Worm (Caenorhabditis elegans) whole organism, L4 larva: ENCODE data around the gene nhr-146.
A peak's percentile ranks its signal among the peaks of the same experiment; 100 is the strongest.

ENCODE experiments used
- D1046.2 ChIP-seq: fragments of 200-800 bp; sonication (Bioruptor generic); IDR thresholded peaks from 2 replicates; pipeline ENCODE4 v1.3.6; 2022; ENCODE audit warnings: missing genetic modification characterization, missing compliant biosample characterization
- F37D6.2 ChIP-seq: sonication (generic microtip); optimal IDR thresholded peaks from 2 replicates; lab custom pipeline; 2016; ENCODE audit warnings: mild to moderate bottlenecking, missing genetic modification characterization, missing compliant biosample characterization
- T26A8.4 ChIP-seq: fragments of 200-800 bp; sonication (Bioruptor generic); IDR thresholded peaks from 2 replicates; pipeline ENCODE4 v1.3.6; 2022; ENCODE audit warnings: missing genetic modification characterization, missing compliant biosample characterization
- Y5F2A.4 ChIP-seq: fragments of 200-800 bp; sonication (Bioruptor generic); optimal IDR thresholded peaks from 2 replicates; lab custom pipeline; 2018; ENCODE audit warnings: mild to moderate bottlenecking, missing genetic modification characterization, missing compliant biosample characterization
- aha-1 ChIP-seq: fragments of 150-350 bp; peaks from one replicate; lab custom pipeline; 2014; ENCODE audit warnings: missing biosample characterization, missing genetic modification characterization
- attf-4 ChIP-seq: sonication (generic microtip); optimal IDR thresholded peaks from 3 replicates; lab custom pipeline; 2017; ENCODE audit warnings: missing biosample characterization, missing genetic modification characterization
- ceh-28 ChIP-seq: fragments of 150-350 bp; optimal IDR thresholded peaks from 2 replicates; lab custom pipeline; 2014; ENCODE audit warnings: missing biosample characterization, missing genetic modification reagents, missing genetic modification characterization
- ctbp-1 ChIP-seq: fragments of 200-800 bp; sonication (Bioruptor generic); IDR thresholded peaks from 2 replicates; pipeline ENCODE4 v1.3.6; 2022; ENCODE audit warnings: missing genetic modification reagents, missing genetic modification characterization, missing compliant biosample characterization
- daf-12 ChIP-seq: fragments of 150-350 bp; optimal IDR thresholded peaks from 2 replicates; lab custom pipeline; 2014; ENCODE audit warnings: missing biosample characterization, missing genetic modification reagents, missing genetic modification characterization
- daf-16 ChIP-seq, 3 experiments: sonication (generic microtip); optimal IDR thresholded peaks; 2 replicates each; lab custom pipeline; 2016 to 2017; ENCODE audit warnings: missing genetic modification characterization in 3 of 3, missing genetic modification reagents in 3 of 3, mild to moderate bottlenecking in 2 of 3, missing compliant biosample characterization in 2 of 3, missing biosample characterization in 1 of 3, moderate library complexity in 1 of 3
- dmd-6 ChIP-seq: fragments of 200-800 bp; sonication (Bioruptor generic); IDR thresholded peaks from 2 replicates; pipeline ENCODE4 v1.3.6; 2022; ENCODE audit warnings: missing genetic modification reagents, missing genetic modification characterization, missing compliant biosample characterization
- dmd-8 ChIP-seq: fragments of 200-800 bp; sonication (Bioruptor generic); IDR thresholded peaks from 2 replicates; pipeline ENCODE4 v1.3.6; 2022; ENCODE audit warnings: missing genetic modification characterization, missing compliant biosample characterization
- dve-1 ChIP-seq: sonication (generic microtip); optimal IDR thresholded peaks from 2 replicates; lab custom pipeline; 2017; ENCODE audit warnings: antibody characterized with exemption, mild to moderate bottlenecking, missing genetic modification characterization, missing compliant biosample characterization; ENCODE audit not compliant: insufficient read depth
- egl-27 ChIP-seq: sonication (generic microtip); optimal IDR thresholded peaks from 3 replicates; lab custom pipeline; 2017; ENCODE audit warnings: missing biosample characterization, missing genetic modification reagents, missing genetic modification characterization
- fkh-10 ChIP-seq: fragments of 150-350 bp; optimal IDR thresholded peaks from 2 replicates; lab custom pipeline; 2014; ENCODE audit warnings: missing biosample characterization, missing genetic modification reagents, missing genetic modification characterization
- hlh-11 ChIP-seq: fragments of 200-800 bp; sonication (Bioruptor generic); optimal IDR thresholded peaks from 2 replicates; lab custom pipeline; 2018; ENCODE audit warnings: mild to moderate bottlenecking, missing genetic modification characterization, missing compliant biosample characterization
- hlh-30 ChIP-seq: sonication (generic microtip); optimal IDR thresholded peaks from 2 replicates; lab custom pipeline; 2017; ENCODE audit warnings: antibody characterized with exemption, mild to moderate bottlenecking, missing genetic modification characterization, missing compliant biosample characterization; ENCODE audit not compliant: insufficient read depth
- hmg-1.1 ChIP-seq: fragments of 200-800 bp; sonication (Bioruptor generic); IDR thresholded peaks from 2 replicates; pipeline ENCODE4 v1.3.6; 2022; ENCODE audit warnings: missing genetic modification reagents, missing genetic modification characterization, missing compliant biosample characterization
- lim-7 ChIP-seq: fragments of 200-800 bp; sonication (Bioruptor generic); IDR thresholded peaks from 2 replicates; pipeline ENCODE4 v1.3.6; 2022; ENCODE audit warnings: missing genetic modification characterization, missing compliant biosample characterization
- lin-1 ChIP-seq: fragments of 200-800 bp; sonication (Bioruptor generic); IDR thresholded peaks from 2 replicates; pipeline ENCODE4 v1.3.6; 2022; ENCODE audit warnings: missing genetic modification reagents, missing genetic modification characterization, missing compliant biosample characterization
- lin-13 ChIP-seq: fragments of 150-350 bp; optimal IDR thresholded peaks from 2 replicates; lab custom pipeline; 2014; ENCODE audit warnings: missing biosample characterization, missing genetic modification reagents, missing genetic modification characterization
- lin-38 ChIP-seq: fragments of 200-800 bp; sonication (Bioruptor generic); IDR thresholded peaks from 2 replicates; pipeline ENCODE4 v1.3.6; 2022; ENCODE audit warnings: missing genetic modification reagents, missing genetic modification characterization, missing compliant biosample characterization
- lsy-2 ChIP-seq, 2 experiments: fragments of 150-350 bp in 1 of 2; sonication (generic microtip) in 1 of 2; optimal IDR thresholded peaks; 2 replicates each; lab custom pipeline; 2014 to 2017; ENCODE audit warnings: missing biosample characterization in 2 of 2, missing genetic modification characterization in 2 of 2
- madf-5 ChIP-seq, 2 experiments: fragments of 200-800 bp; sonication (Bioruptor generic); IDR thresholded peaks; 2 replicates each; pipeline ENCODE4 v1.3.6; 2022; ENCODE audit warnings: missing compliant biosample characterization in 2 of 2, missing genetic modification characterization in 2 of 2
- mdl-1 ChIP-seq, 2 experiments: fragments of 150-350 bp in 1 of 2; sonication (generic microtip) in 1 of 2; optimal IDR thresholded peaks; 2 replicates each; lab custom pipeline; 2014 to 2017; ENCODE audit warnings: missing biosample characterization in 2 of 2, missing genetic modification characterization in 2 of 2
- mdt-29 ChIP-seq: fragments of 200-800 bp; sonication (Bioruptor generic); IDR thresholded peaks from 2 replicates; pipeline ENCODE4 v1.3.6; 2022; ENCODE audit warnings: missing genetic modification reagents, missing genetic modification characterization, missing compliant biosample characterization
- mes-2 ChIP-seq: sonication (generic microtip); optimal IDR thresholded peaks from 2 replicates; lab custom pipeline; 2016; ENCODE audit warnings: missing genotype, mild to moderate bottlenecking, missing genetic modification characterization, missing compliant biosample characterization; ENCODE audit not compliant: poor library complexity, severe bottlenecking
- mxl-2 ChIP-seq: fragments of 200-800 bp; sonication (Bioruptor generic); conservative IDR thresholded peaks from 2 replicates; pipeline ENCODE4 v1.3.6; 2022; ENCODE audit warnings: missing genetic modification reagents, missing genetic modification characterization, missing compliant biosample characterization
- mxl-3 ChIP-seq: fragments of 200-800 bp; sonication (Bioruptor generic); optimal IDR thresholded peaks from 2 replicates; lab custom pipeline; 2018; ENCODE audit warnings: mild to moderate bottlenecking, missing genetic modification characterization, missing compliant biosample characterization
- nhr-10 ChIP-seq: fragments of 150-350 bp; optimal IDR thresholded peaks from 2 replicates; lab custom pipeline; 2014; ENCODE audit warnings: missing biosample characterization, missing genetic modification characterization
- nhr-25 ChIP-seq: sonication (generic microtip); optimal IDR thresholded peaks from 2 replicates; lab custom pipeline; 2017; ENCODE audit warnings: missing genetic modification characterization, mild to moderate bottlenecking, missing compliant biosample characterization, antibody characterized with exemption, moderate library complexity, borderline replicate concordance; ENCODE audit not compliant: insufficient read depth
- nhr-28 ChIP-seq: fragments of 150-350 bp; optimal IDR thresholded peaks from 2 replicates; lab custom pipeline; 2014; ENCODE audit warnings: missing biosample characterization, missing genetic modification characterization
- nhr-41 ChIP-seq: fragments of 200-800 bp; sonication (Bioruptor generic); IDR thresholded peaks from 2 replicates; pipeline ENCODE4 v1.3.6; 2022; ENCODE audit warnings: missing genetic modification reagents, missing genetic modification characterization, missing compliant biosample characterization
- nhr-42 ChIP-seq: fragments of 200-800 bp; sonication (Bioruptor generic); IDR thresholded peaks from 2 replicates; pipeline ENCODE4 v1.3.6; 2022; ENCODE audit warnings: missing genetic modification characterization, missing compliant biosample characterization
- nhr-76 ChIP-seq: fragments of 150-350 bp; optimal IDR thresholded peaks from 2 replicates; lab custom pipeline; 2014; ENCODE audit warnings: missing biosample characterization, missing genetic modification characterization
- nhr-77 ChIP-seq: fragments of 150-350 bp; optimal IDR thresholded peaks from 2 replicates; lab custom pipeline; 2014; ENCODE audit warnings: missing biosample characterization, missing genetic modification characterization
- pha-4 ChIP-seq, 2 experiments: fragments of 150-350 bp in 1 of 2; fragments of 200-800 bp in 1 of 2; sonication (Bioruptor generic) in 1 of 2; IDR thresholded peaks in 1 of 2; optimal IDR thresholded peaks in 1 of 2; 2 replicates each; pipeline versions ENCODE4 v1.3.6 to Lab custom; 2014 to 2022; ENCODE audit warnings: missing genetic modification characterization in 2 of 2, missing genetic modification reagents in 2 of 2, missing biosample characterization in 1 of 2, missing compliant biosample characterization in 1 of 2
- rbr-2 ChIP-seq: sonication (generic microtip); optimal IDR thresholded peaks from 2 replicates; lab custom pipeline; 2016; ENCODE audit warnings: missing genotype, missing genetic modification characterization, missing compliant biosample characterization
- set-16 ChIP-seq: fragments of 200-800 bp; sonication (Bioruptor generic); IDR thresholded peaks from 2 replicates; pipeline ENCODE4 v1.3.6; 2022; ENCODE audit warnings: missing genetic modification reagents, missing genetic modification characterization, missing compliant biosample characterization
- skn-1 ChIP-seq: fragments of 150-350 bp; optimal IDR thresholded peaks from 2 replicates; lab custom pipeline; 2014; ENCODE audit warnings: missing biosample characterization, missing genetic modification characterization
- tag-97 ChIP-seq: fragments of 200-800 bp; sonication (Bioruptor generic); IDR thresholded peaks from 2 replicates; pipeline ENCODE4 v1.3.6; 2022; ENCODE audit warnings: missing genetic modification characterization, missing compliant biosample characterization
- unc-39 ChIP-seq: sonication (generic microtip); optimal IDR thresholded peaks from 2 replicates; lab custom pipeline; 2017; ENCODE audit warnings: missing biosample characterization, missing genetic modification characterization
- zfp-3 ChIP-seq: fragments of 200-800 bp; sonication (Bioruptor generic); conservative IDR thresholded peaks from 2 replicates; pipeline ENCODE4 v1.3.6; 2022; ENCODE audit warnings: missing genetic modification reagents, missing genetic modification characterization, missing compliant biosample characterization

Gene nhr-146

DNA sequence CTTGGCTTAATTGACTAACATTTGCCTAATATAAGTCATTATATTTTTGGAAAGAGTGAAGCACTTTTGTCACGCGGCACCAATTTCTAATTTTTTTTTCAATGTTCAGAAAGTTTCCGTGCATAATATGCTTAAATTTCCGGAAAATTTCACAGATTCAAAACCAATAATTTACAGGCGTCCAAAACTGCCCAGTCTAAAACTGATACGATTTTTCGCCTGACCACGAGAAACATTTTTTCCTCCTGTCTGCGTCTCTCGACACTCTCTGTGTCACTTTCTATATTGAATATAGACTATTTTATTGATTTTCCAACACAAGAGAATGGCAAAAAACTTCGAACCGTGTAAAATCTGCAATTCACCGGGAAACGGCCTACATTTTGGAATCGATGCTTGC, 13.0 kb upstream of the nhr-146 start, which contains the start of gene nhr-122:
nhr-122 (plus strand) TSS at position 301 of the 400 bp plus-strand sequence.
- TF ChIP-seq mdl-1 (tag; optimal IDR thresholded peaks at IDR 0.05; lab: Kevin White, UChicago) = peak in 1 of 2 experiments; percentile 36
- TF ChIP-seq nhr-76 (tag; lab: Kevin White, UChicago) = no peak
- TF ChIP-seq mes-2 (tag; lab: Kevin White, UChicago) = peak; percentile 30
- TF ChIP-seq fkh-10 = no peak
- no peak for TF ChIP-seq mdt-29
- TF ChIP-seq lsy-2 (tag; optimal IDR thresholded peaks at IDR 0.05; lab: Kevin White, UChicago) = no peak
- TF ChIP-seq tag-97 (GFP tag; lab: Robert Waterston, UW) = no peak
- no peak for TF ChIP-seq nhr-10 (tag; lab: Kevin White, UChicago)
- TF ChIP-seq ctbp-1 (GFP tag; lab: Robert Waterston, UW) = no peak
- TF ChIP-seq nhr-41 (GFP tag; lab: Robert Waterston, UW) = no peak
- TF ChIP-seq nhr-25 = no peak
- TF ChIP-seq lin-13 = no peak
- TF ChIP-seq Y5F2A.4 (GFP tag; lab: Kevin White, UChicago) = no peak
- peak; percentile 12 for TF ChIP-seq hlh-30 (tag; lab: Kevin White, UChicago)
- TF ChIP-seq dve-1 (tag; lab: Kevin White, UChicago) = peak; percentile 21
- no peak for TF ChIP-seq nhr-77 (tag; lab: Kevin White, UChicago)
- TF ChIP-seq skn-1 (tag; lab: Kevin White, UChicago) = no peak
- TF ChIP-seq unc-39 (tag; lab: Kevin White, UChicago) = no peak
- TF ChIP-seq lin-38 (GFP tag; lab: Robert Waterston, UW) = no peak
- TF ChIP-seq aha-1 = peak; percentile 9
- no peak for TF ChIP-seq set-16 (GFP tag; lab: Robert Waterston, UW)
- TF ChIP-seq, all 104 proteins: peak for 5

DNA sequence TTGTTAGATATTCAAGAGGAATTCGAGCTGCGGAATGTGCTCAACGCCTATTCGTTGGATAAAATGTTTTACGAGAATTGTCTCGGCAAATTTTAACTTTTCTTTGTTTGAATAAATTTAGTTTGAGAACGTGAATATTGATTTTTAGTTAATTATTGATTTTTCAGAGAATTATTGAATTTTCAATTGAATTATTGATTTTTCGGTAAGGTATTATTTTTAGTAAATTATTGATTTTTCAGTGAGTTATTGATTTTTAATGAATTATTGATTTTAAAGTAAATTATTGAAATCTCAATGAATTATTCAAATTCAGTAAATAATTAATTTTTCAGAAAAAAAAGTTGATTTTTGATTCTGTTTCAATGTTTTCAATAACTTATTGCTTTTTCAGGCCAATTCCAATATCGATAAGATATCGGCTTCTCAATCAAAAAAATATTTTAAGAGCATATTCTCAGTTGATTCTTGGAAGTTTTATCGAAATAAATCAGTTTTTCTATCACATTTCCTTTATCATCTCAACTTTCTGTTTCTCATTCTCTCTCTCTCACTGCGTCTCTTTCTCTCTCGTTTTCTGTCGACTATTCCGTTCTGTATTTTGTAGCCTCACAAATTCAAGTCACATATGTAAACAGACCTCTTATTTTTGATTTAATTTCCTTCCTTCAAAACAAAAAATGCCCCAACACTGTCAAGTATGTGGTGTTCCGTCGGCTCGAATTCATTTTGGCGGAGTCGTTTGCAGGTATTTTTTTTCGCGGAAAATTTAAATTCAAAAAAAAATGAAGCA, 6.9 kb upstream of the nhr-146 start, which contains the start of gene nhr-92:
nhr-92 (plus strand) TSS at position 576 of the 793 bp plus-strand sequence.
- TF ChIP-seq mxl-2 (GFP tag; lab: Robert Waterston, UW) (no peak), hmg-1.1 (GFP tag; lab: Robert Waterston, UW) (no peak), ceh-28 (tag; lab: Kevin White, UChicago) (peak; percentile 91), aha-1 (peak; percentile 47), dmd-8 (GFP tag; lab: Robert Waterston, UW) (no peak), nhr-10 (tag; lab: Kevin White, UChicago) (no peak), F37D6.2 (no peak), daf-16 (GFP tag; optimal IDR thresholded peaks at IDR 0.05; lab: Kevin White, UChicago) (no peak), daf-16 (tag; optimal IDR thresholded peaks at IDR 0.05; lab: Kevin White, UChicago) (peak; percentile 89), dve-1 (tag; lab: Kevin White, UChicago) (peak; percentile 53), dmd-6 (GFP tag; lab: Robert Waterston, UW) (no peak), D1046.2 (GFP tag; lab: Robert Waterston, UW) (no peak), nhr-28 (tag; lab: Kevin White, UChicago) (peak; percentile 99), hlh-30 (tag; lab: Kevin White, UChicago) (peak; percentile 37), hlh-11 (tag; lab: Kevin White, UChicago) (peak; percentile 8), madf-5 (GFP tag; IDR thresholded peaks at IDR 0.05; lab: Robert Waterston, UW) (no peak), nhr-25 (no peak), mes-2 (tag; lab: Kevin White, UChicago) (peak; percentile 29)

DNA sequence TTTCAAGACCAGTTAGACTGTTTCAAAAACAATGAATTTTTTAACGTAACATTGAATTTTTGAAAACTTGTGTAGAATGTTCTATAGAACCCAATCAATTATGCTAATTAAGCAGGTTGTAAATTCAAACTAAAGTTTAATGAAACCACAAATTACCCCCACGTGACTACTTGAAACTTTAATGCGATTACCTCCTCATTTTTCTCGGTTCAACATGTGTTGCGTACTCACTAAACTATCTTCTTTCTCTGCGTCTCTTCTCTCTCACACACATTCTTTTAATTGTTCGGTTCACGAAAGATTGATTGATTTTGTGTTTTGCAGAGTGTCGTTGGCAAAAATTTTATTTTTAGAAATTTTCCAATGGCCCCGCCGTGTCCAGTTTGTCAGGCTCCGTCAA, 2.9 kb upstream of the nhr-146 start, which contains the start of gene nhr-87:
nhr-87 (plus strand) TSS at position 318 of the 400 bp plus-strand sequence.
- TF ChIP-seq lsy-2 (tag; optimal IDR thresholded peaks at IDR 0.05; lab: Kevin White, UChicago) (peak in 1 of 2 experiments; percentile 22), mdt-29 (no peak), lin-1 (no peak), attf-4 (tag; lab: Kevin White, UChicago) (no peak), pha-4 (GFP tag; IDR thresholded peaks at IDR 0.05; lab: Robert Waterston, UW) (no peak), pha-4 (tag; optimal IDR thresholded peaks at IDR 0.05; lab: Kevin White, UChicago) (no peak), lim-7 (GFP tag; lab: Robert Waterston, UW) (no peak), zfp-3 (GFP tag; lab: Robert Waterston, UW) (no peak), hlh-11 (tag; lab: Kevin White, UChicago) (peak; percentile 39), T26A8.4 (GFP tag; lab: Robert Waterston, UW) (no peak), mxl-3 (GFP tag; lab: Kevin White, UChicago) (peak; percentile 45), rbr-2 (tag; lab: Kevin White, UChicago) (no peak), dve-1 (tag; lab: Kevin White, UChicago) (peak; percentile 38), nhr-28 (tag; lab: Kevin White, UChicago) (peak; percentile 52), nhr-42 (GFP tag; lab: Robert Waterston, UW) (no peak), daf-12 (tag; lab: Kevin White, UChicago) (no peak), mdl-1 (tag; optimal IDR thresholded peaks at IDR 0.05; lab: Kevin White, UChicago) (peak in 1 of 2 experiments; percentile 20), egl-27 (tag; lab: Kevin White, UChicago) (no peak), nhr-41 (GFP tag; lab: Robert Waterston, UW) (no peak)
